Worm (Caenorhabditis elegans): ENCODE measurements around the gene ceh-100.

- TF ChIP-seq spr-3 (GFP tag; optimal IDR thresholded peaks at IDR 0.05) (no peak), tag-97 (GFP tag; IDR thresholded peaks at IDR 0.05) (no peak), egl-27 (tag; optimal IDR thresholded peaks at IDR 0.05) (no peak), F49E8.2 (tag; optimal IDR thresholded peaks at IDR 0.05; ENCODE audit: borderline replicate concordance) (no peak), ceh-32 (tag; optimal IDR thresholded peaks at IDR 0.05; ENCODE audit: poor library complexity) (no peak), unc-62 (GFP tag; optimal IDR thresholded peaks at IDR 0.05 in 1 of 2) (peak in 1 of 2 experiments; percentile 97), unc-62 (tag; optimal IDR thresholded peaks at IDR 0.05) (no peak), daf-12 (tag; optimal IDR thresholded peaks at IDR 0.05) (no peak)
Measured at ce11 chrII:12625673-12626072, 22.2 kb upstream of the ceh-100 start.

All from whole organism, L4 larva.